Fruit fly (Drosophila melanogaster) whole organism, embryonic: Measurements from ENCODE around the gene MICU3.

Experiments
- CG10147 ChIP-seq: fragments of 200-800 bp; sonication (Bioruptor generic); optimal IDR thresholded peaks from 2 replicates; lab custom pipeline; 2019; ENCODE audit warnings: missing biosample characterization, mild to moderate bottlenecking, missing genetic modification characterization, moderate library complexity
- CG10321 ChIP-seq: fragments of 200-800 bp; sonication (Bioruptor generic); IDR thresholded peaks from 2 replicates; pipeline ENCODE4 v1.3.6; 2022; ENCODE audit warnings: missing biosample characterization, missing genetic modification characterization
- CG10366 ChIP-seq: fragments of 200-800 bp; sonication (Bioruptor generic); IDR thresholded peaks from 2 replicates; pipeline ENCODE4 v1.3.6; 2022; ENCODE audit warnings: missing biosample characterization, missing genetic modification characterization
- CG10543 ChIP-seq: fragments of 200-800 bp; sonication (Bioruptor generic); optimal IDR thresholded peaks from 3 replicates; lab custom pipeline; 2017; ENCODE audit warnings: missing biosample characterization, mild to moderate bottlenecking, missing genetic modification characterization, moderate library complexity
- CG11695 ChIP-seq: fragments of 200-800 bp; sonication (Bioruptor generic); IDR thresholded peaks from 3 replicates; pipeline ENCODE4 v1.3.6; 2022; ENCODE audit warnings: missing biosample characterization, missing genetic modification characterization
- CG12104 ChIP-seq: fragments of 200-800 bp; sonication (Bioruptor generic); optimal IDR thresholded peaks from 3 replicates; lab custom pipeline; 2016; ENCODE audit warnings: missing biosample characterization, missing genetic modification characterization
- CG12219 ChIP-seq: fragments of 200-800 bp; sonication (Bioruptor generic); optimal IDR thresholded peaks from 3 replicates; lab custom pipeline; 2018; ENCODE audit warnings: missing biosample characterization, mild to moderate bottlenecking, missing genetic modification characterization
- CG1233 ChIP-seq: fragments of 200-800 bp; sonication (Bioruptor generic); optimal IDR thresholded peaks from 4 replicates; lab custom pipeline; 2018; ENCODE audit warnings: missing biosample characterization, mild to moderate bottlenecking, missing genetic modification characterization
- CG12769 ChIP-seq: fragments of 200-800 bp; sonication (Bioruptor generic); optimal IDR thresholded peaks from 2 replicates; lab custom pipeline; 2019; ENCODE audit warnings: missing biosample characterization, mild to moderate bottlenecking, missing genetic modification characterization, moderate library complexity
- CG13296 ChIP-seq: fragments of 200-800 bp; sonication (Bioruptor generic); optimal IDR thresholded peaks from 3 replicates; lab custom pipeline; 2018; ENCODE audit warnings: missing biosample characterization, mild to moderate bottlenecking, missing genetic modification characterization
- CG15011 ChIP-seq: fragments of 200-800 bp; sonication (Bioruptor generic); optimal IDR thresholded peaks from 3 replicates; lab custom pipeline; 2018; ENCODE audit warnings: missing biosample characterization, mild to moderate bottlenecking, missing genetic modification characterization
- CG31224 ChIP-seq: fragments of 200-800 bp; sonication (Bioruptor generic); IDR thresholded peaks from 2 replicates; pipeline ENCODE4 v1.3.6; 2022; ENCODE audit warnings: missing biosample characterization, missing genetic modification characterization
- CG31388 ChIP-seq: fragments of 200-800 bp; sonication (Bioruptor generic); optimal IDR thresholded peaks from 2 replicates; lab custom pipeline; 2016; ENCODE audit warnings: missing biosample characterization, missing genetic modification characterization
- CG3163 ChIP-seq: fragments of 200-800 bp; sonication (Bioruptor generic); optimal IDR thresholded peaks from 3 replicates; lab custom pipeline; 2016; ENCODE audit warnings: missing biosample characterization, missing genetic modification characterization
- CG33557 ChIP-seq: fragments of 200-800 bp; sonication (Bioruptor generic); optimal IDR thresholded peaks from 2 replicates; lab custom pipeline; 2019; ENCODE audit warnings: missing biosample characterization, mild to moderate bottlenecking, missing genetic modification characterization, moderate library complexity
- CG4707 ChIP-seq: fragments of 200-800 bp; sonication (Bioruptor generic); optimal IDR thresholded peaks from 2 replicates; lab custom pipeline; 2018; ENCODE audit warnings: missing biosample characterization, mild to moderate bottlenecking, missing genetic modification characterization, moderate library complexity
- CG4854 ChIP-seq: fragments of 200-800 bp; sonication (Bioruptor generic); optimal IDR thresholded peaks from 2 replicates; lab custom pipeline; 2016; ENCODE audit warnings: missing biosample characterization, missing genetic modification characterization, inconsistent platforms
- CG6654 ChIP-seq: fragments of 200-800 bp; sonication (Bioruptor generic); optimal IDR thresholded peaks from 2 replicates; lab custom pipeline; 2017; ENCODE audit warnings: missing biosample characterization, mild to moderate bottlenecking, missing genetic modification characterization
- CG7987 ChIP-seq: fragments of 200-800 bp; sonication (Bioruptor generic); optimal IDR thresholded peaks from 2 replicates; lab custom pipeline; 2018; ENCODE audit warnings: missing biosample characterization, mild to moderate bottlenecking, missing genetic modification characterization, moderate library complexity
- CG8924 ChIP-seq: fragments of 200-800 bp; optimal IDR thresholded peaks from 3 replicates; lab custom pipeline; 2019; ENCODE audit warnings: missing biosample characterization, mild to moderate bottlenecking, missing genetic modification characterization, moderate library complexity
- CoRest ChIP-seq: fragments of 200-800 bp; sonication (Bioruptor generic); optimal IDR thresholded peaks from 3 replicates; lab custom pipeline; 2018; ENCODE audit warnings: missing biosample characterization, mild to moderate bottlenecking, missing genetic modification characterization, moderate library complexity
- Dip3 ChIP-seq: fragments of 200-800 bp; sonication (Bioruptor generic); optimal IDR thresholded peaks from 3 replicates; lab custom pipeline; 2016; ENCODE audit warnings: missing biosample characterization, missing genetic modification characterization
- Eip74EF ChIP-seq, 2 experiments: fragments of 200-800 bp in 1 of 2; fragments of >200 bp in 1 of 2; sonication (Bioruptor generic) in 1 of 2; optimal IDR thresholded peaks; 2 replicates each; lab custom pipeline; 2017 to 2019; ENCODE audit warnings: missing biosample characterization in 2 of 2, missing genetic modification characterization in 2 of 2, mild to moderate bottlenecking in 1 of 2, moderate library complexity in 1 of 2
- HmgZ ChIP-seq: fragments of 200-800 bp; sonication (Bioruptor generic); optimal IDR thresholded peaks from 2 replicates; lab custom pipeline; 2018; ENCODE audit warnings: missing biosample characterization, mild to moderate bottlenecking, missing genetic modification characterization
- Hmr ChIP-seq: fragments of 200-800 bp; sonication (Bioruptor generic); optimal IDR thresholded peaks from 3 replicates; lab custom pipeline; 2017; ENCODE audit warnings: mild to moderate bottlenecking, missing biosample characterization, missing genetic modification reagents, missing genetic modification characterization
- Hr3 ChIP-seq: fragments of 200-800 bp; sonication (Bioruptor generic); optimal IDR thresholded peaks from 3 replicates; lab custom pipeline; 2016; ENCODE audit warnings: missing biosample characterization, missing genetic modification characterization
- Stat92E ChIP-seq, 3 experiments: fragments of >200 bp in 2 of 3; fragments of 200-800 bp in 1 of 3; sonication (Bioruptor generic) in 1 of 3; optimal IDR thresholded peaks; 2 replicates each; lab custom pipeline; 2017 to 2019; ENCODE audit warnings: missing biosample characterization in 3 of 3, missing genetic modification characterization in 3 of 3, mild to moderate bottlenecking in 1 of 3, moderate library complexity in 1 of 3
- Xbp1 ChIP-seq: fragments of 200-800 bp; sonication (Bioruptor generic); optimal IDR thresholded peaks from 3 replicates; lab custom pipeline; 2016; ENCODE audit warnings: missing biosample characterization, mild to moderate bottlenecking, missing genetic modification characterization
- YL-1 ChIP-seq: fragments of 200-800 bp; sonication (Bioruptor generic); optimal IDR thresholded peaks from 3 replicates; lab custom pipeline; 2017; ENCODE audit warnings: missing biosample characterization, mild to moderate bottlenecking, missing genetic modification characterization
- ara ChIP-seq: fragments of 200-800 bp; sonication (Bioruptor generic); IDR thresholded peaks from 2 replicates; pipeline ENCODE4 v1.3.6; 2022; ENCODE audit warnings: missing biosample characterization, missing genetic modification characterization
- bowl ChIP-seq: fragments of 200-800 bp; sonication (Bioruptor generic); IDR thresholded peaks from 2 replicates; pipeline ENCODE4 v1.3.6; 2022; ENCODE audit warnings: missing biosample characterization, missing genetic modification characterization
- cad ChIP-seq: fragments of >200 bp; optimal IDR thresholded peaks from 2 replicates; lab custom pipeline; 2017; ENCODE audit warnings: missing biosample characterization, missing genetic modification characterization
- chinmo ChIP-seq: fragments of 200-800 bp; sonication (Bioruptor generic); IDR thresholded peaks from 4 replicates; pipeline ENCODE4 v1.3.6; 2022; ENCODE audit warnings: missing biosample characterization, missing genetic modification characterization; ENCODE audit not compliant: partially characterized antibody
- chn ChIP-seq: fragments of 200-800 bp; sonication (Bioruptor generic); optimal IDR thresholded peaks from 2 replicates; lab custom pipeline; 2016; ENCODE audit warnings: missing biosample characterization, missing genetic modification characterization
- dpn ChIP-seq, 2 experiments: fragments of 200-800 bp; sonication (Bioruptor generic); optimal IDR thresholded peaks; 3 replicates each; lab custom pipeline; 2016; ENCODE audit warnings: missing biosample characterization in 2 of 2, missing genetic modification characterization in 2 of 2
- dysf ChIP-seq: fragments of 200-800 bp; sonication (Bioruptor generic); IDR thresholded peaks from 3 replicates; pipeline ENCODE4 v1.3.6; 2022; ENCODE audit warnings: missing biosample characterization, missing genetic modification characterization
- emc ChIP-seq: fragments of 200-800 bp; sonication (Bioruptor generic); optimal IDR thresholded peaks from 2 replicates; lab custom pipeline; 2016; ENCODE audit warnings: missing biosample characterization, missing genetic modification characterization
- gsb ChIP-seq: fragments of 200-800 bp; sonication (Bioruptor generic); IDR thresholded peaks from 2 replicates; pipeline ENCODE4 v1.3.6; 2022; ENCODE audit warnings: missing biosample characterization, missing genetic modification characterization
- jumu ChIP-seq: fragments of 200-800 bp; sonication (Bioruptor generic); optimal IDR thresholded peaks from 3 replicates; lab custom pipeline; 2016; ENCODE audit warnings: missing biosample characterization, missing genetic modification characterization
- kay ChIP-seq: fragments of 200-800 bp; sonication (Bioruptor generic); optimal IDR thresholded peaks from 2 replicates; lab custom pipeline; 2016; ENCODE audit warnings: missing biosample characterization, missing genetic modification characterization
- mam ChIP-seq: fragments of 200-800 bp; sonication (Bioruptor generic); optimal IDR thresholded peaks from 3 replicates; lab custom pipeline; 2016; ENCODE audit warnings: missing biosample characterization, missing genetic modification characterization
- nerfin-1 ChIP-seq: fragments of 200-800 bp; sonication (Bioruptor generic); optimal IDR thresholded peaks from 3 replicates; lab custom pipeline; 2019; ENCODE audit warnings: missing biosample characterization, mild to moderate bottlenecking, missing genetic modification characterization, moderate library complexity
- pum ChIP-seq: fragments of 200-800 bp; sonication (Bioruptor generic); optimal IDR thresholded peaks from 2 replicates; lab custom pipeline; 2016; ENCODE audit warnings: missing biosample characterization, missing genetic modification characterization
- sd ChIP-seq: fragments of 200-800 bp; sonication (Bioruptor generic); optimal IDR thresholded peaks from 3 replicates; lab custom pipeline; 2018; ENCODE audit warnings: missing biosample characterization, mild to moderate bottlenecking, missing genetic modification characterization, moderate library complexity
- sens ChIP-seq: fragments of 200-800 bp; sonication (Bioruptor generic); peaks from one replicate; lab custom pipeline; 2016; ENCODE audit warnings: missing biosample characterization, missing genetic modification characterization
- sna ChIP-seq: fragments of 200-800 bp; sonication (Bioruptor generic); IDR thresholded peaks from 2 replicates; pipeline ENCODE4 v1.3.6; 2022; ENCODE audit warnings: missing biosample characterization, missing genetic modification characterization; ENCODE audit not compliant: partially characterized antibody
- tio ChIP-seq: fragments of 200-800 bp; sonication (Bioruptor generic); optimal IDR thresholded peaks from 2 replicates; lab custom pipeline; 2017; ENCODE audit warnings: missing biosample characterization, missing genetic modification characterization, inconsistent platforms
- usp ChIP-seq: fragments of >200 bp; optimal IDR thresholded peaks from 2 replicates; lab custom pipeline; 2017; ENCODE audit warnings: missing biosample characterization, missing genetic modification characterization
- vvl ChIP-seq: fragments of 200-800 bp; sonication (Bioruptor generic); IDR thresholded peaks from 2 replicates; pipeline ENCODE4 v1.3.6; 2022; ENCODE audit warnings: missing biosample characterization, missing genetic modification characterization

MICU3 gene

dm6 chr3R:19889603-19890187, 42.6 kb downstream of the MICU3 start (continued):
- TF ChIP-seq cad (GFP tag; lab: Kevin White, UChicago) (no peak), CG12769 (tag; lab: Kevin White, UChicago) (peak; percentile 32), CG31388 (no peak), CG3163 (GFP tag; lab: Kevin White, UChicago) (no peak), emc (GFP tag; lab: Kevin White, UChicago) (peak; percentile 12), pum (GFP tag; lab: Kevin White, UChicago) (peak; percentile 13), CG12104 (GFP tag; lab: Kevin White, UChicago) (peak; percentile 64), ara (GFP tag; lab: Robert Waterston, UW) (0 out of 2 replicates have a peak, but pooled peaks have one; percentile 7), CG11695 (GFP tag; lab: Robert Waterston, UW) (peak; percentile 76), nerfin-1 (tag; lab: Kevin White, UChicago) (peak; percentile 31), jumu (GFP tag; lab: Kevin White, UChicago) (no peak), CG33557 (GFP tag; lab: Kevin White, UChicago) (no peak), Hr3 (GFP tag; lab: Kevin White, UChicago) (peak; percentile 67), Eip74EF (GFP tag; optimal IDR thresholded peaks at IDR 0.05; lab: Kevin White, UChicago) (peak in 1 of 2 experiments; percentile 76), Dip3 (GFP tag; lab: Kevin White, UChicago) (peak; percentile 17), YL-1 (GFP tag; lab: Kevin White, UChicago) (no peak), CG10543 (GFP tag; lab: Kevin White, UChicago) (peak; percentile 80), sd (peak; percentile 65), CG12219 (GFP tag; lab: Kevin White, UChicago) (peak; percentile 46), CG13296 (GFP tag; lab: Kevin White, UChicago) (peak; percentile 86), bowl (GFP tag; lab: Robert Waterston, UW) (no peak; the same call in 1 of the 2 replicates), sens (GFP tag; lab: Kevin White, UChicago) (peak; percentile 47), gsb (GFP tag; lab: Robert Waterston, UW) (0 out of 2 replicates have a peak, but pooled peaks have one; percentile 43), CoRest (tag; lab: Kevin White, UChicago) (peak; percentile 86), CG31224 (GFP tag; lab: Robert Waterston, UW) (peak; percentile 61; the same call in 1 of the 2 replicates), HmgZ (tag; lab: Kevin White, UChicago) (peak; percentile 48), Xbp1 (peak; percentile 59), CG8924 (peak; percentile 87), Hmr (peak; percentile 87), usp (GFP tag; lab: Kevin White, UChicago) (no peak), tio (GFP tag; lab: Kevin White, UChicago) (peak; percentile 48), CG6654 (GFP tag; lab: Kevin White, UChicago) (peak; percentile 69), CG10147 (peak; percentile 94), CG15011 (GFP tag; lab: Kevin White, UChicago) (peak; percentile 65), dpn (GFP tag; optimal IDR thresholded peaks at IDR 0.05; lab: Kevin White, UChicago) (peak; percentile 30 to 40), kay (peak; percentile 13), CG10366 (GFP tag; lab: Robert Waterston, UW) (peak; percentile 46; the same call in 1 of the 2 replicates), CG1233 (GFP tag; lab: Kevin White, UChicago) (peak; percentile 79), vvl (GFP tag; lab: Robert Waterston, UW) (peak; percentile 50; the same call in 1 of the 2 replicates), chn (GFP tag; lab: Kevin White, UChicago) (no peak), chinmo (peak; percentile 69; the same call in 3 of the 4 replicates), CG7987 (GFP tag; lab: Kevin White, UChicago) (peak; percentile 62), sna (no peak), mam (GFP tag; lab: Kevin White, UChicago) (no peak), CG4707 (GFP tag; lab: Kevin White, UChicago) (no peak), dysf (GFP tag; lab: Robert Waterston, UW) (peak; percentile 79), CG10321 (GFP tag; lab: Robert Waterston, UW) (no peak), CG4854 (GFP tag; lab: Kevin White, UChicago) (no peak), Stat92E (GFP tag; optimal IDR thresholded peaks at IDR 0.05; lab: Kevin White, UChicago) (no peak)
